Worm (Caenorhabditis elegans) whole organism, mixed stage, embryonic: ENCODE results near the gene col-131.

Source experiments
- bed-3 ChIP-seq: fragments of 200-800 bp; sonication (Bioruptor generic); optimal IDR thresholded peaks from 3 replicates; lab custom pipeline; 2018; ENCODE audit warnings: mild to moderate bottlenecking, missing genetic modification characterization, moderate library complexity, missing compliant biosample characterization
- blmp-1 ChIP-seq: fragments of 150-350 bp; optimal IDR thresholded peaks from 2 replicates; lab custom pipeline; 2014; ENCODE audit warnings: missing biosample characterization, missing genetic modification characterization
- ceh-39 ChIP-seq: fragments of 150-350 bp; optimal IDR thresholded peaks from 2 replicates; lab custom pipeline; 2014; ENCODE audit warnings: missing biosample characterization, missing genetic modification characterization
- ceh-43 ChIP-seq: fragments of 200-800 bp; sonication (Bioruptor generic); optimal IDR thresholded peaks from 2 replicates; lab custom pipeline; 2018; ENCODE audit warnings: mild to moderate bottlenecking, missing genetic modification characterization, moderate library complexity, missing compliant biosample characterization
- ces-1 ChIP-seq: fragments of 150-350 bp; optimal IDR thresholded peaks from 2 replicates; lab custom pipeline; 2014; ENCODE audit warnings: missing biosample characterization, missing genetic modification reagents, missing genetic modification characterization
- cnd-1 ChIP-seq: fragments of 200-800 bp; sonication (Bioruptor generic); optimal IDR thresholded peaks from 2 replicates; lab custom pipeline; 2018; ENCODE audit warnings: mild to moderate bottlenecking, missing genetic modification characterization, missing compliant biosample characterization
- drap-1 ChIP-seq: fragments of 200-800 bp; sonication (Bioruptor generic); optimal IDR thresholded peaks from 3 replicates; lab custom pipeline; 2018; ENCODE audit warnings: mild to moderate bottlenecking, missing genetic modification characterization, missing compliant biosample characterization
- elt-1 ChIP-seq: sonication (generic microtip); optimal IDR thresholded peaks from 2 replicates; lab custom pipeline; 2017; ENCODE audit warnings: missing genetic modification characterization, mild to moderate bottlenecking, missing compliant biosample characterization, antibody characterized with exemption, moderate library complexity, borderline replicate concordance; ENCODE audit not compliant: insufficient read depth
- elt-3 ChIP-seq: fragments of 150-350 bp; optimal IDR thresholded peaks from 2 replicates; lab custom pipeline; 2014; ENCODE audit warnings: missing biosample characterization, missing genetic modification characterization
- flh-1 ChIP-seq: fragments of 200-800 bp; sonication (Bioruptor generic); optimal IDR thresholded peaks from 2 replicates; lab custom pipeline; 2018; ENCODE audit warnings: mild to moderate bottlenecking, missing genetic modification characterization, moderate library complexity, missing compliant biosample characterization
- ham-2 ChIP-seq: fragments of 200-800 bp; sonication (Bioruptor generic); optimal IDR thresholded peaks from 2 replicates; lab custom pipeline; 2018; ENCODE audit warnings: mild to moderate bottlenecking, missing genetic modification characterization, missing compliant biosample characterization
- hlh-1 ChIP-seq: fragments of 150-350 bp; optimal IDR thresholded peaks from 2 replicates; lab custom pipeline; 2014; ENCODE audit warnings: missing biosample characterization, missing genetic modification reagents, missing genetic modification characterization
- lin-13 ChIP-seq: fragments of 150-350 bp; optimal IDR thresholded peaks from 2 replicates; lab custom pipeline; 2014; ENCODE audit warnings: missing biosample characterization, missing genetic modification characterization
- lin-32 ChIP-seq: fragments of 200-800 bp; sonication (Bioruptor generic); optimal IDR thresholded peaks from 2 replicates; lab custom pipeline; 2018; ENCODE audit warnings: mild to moderate bottlenecking, missing genetic modification characterization, missing compliant biosample characterization
- lsy-2 ChIP-seq: fragments of 150-350 bp; optimal IDR thresholded peaks from 2 replicates; lab custom pipeline; 2014; ENCODE audit warnings: missing biosample characterization, missing genetic modification characterization
- mab-5 ChIP-seq: fragments of 150-350 bp; optimal IDR thresholded peaks from 2 replicates; lab custom pipeline; 2014; ENCODE audit warnings: missing biosample characterization, missing genetic modification characterization
- mep-1 ChIP-seq: fragments of 150-350 bp; optimal IDR thresholded peaks from 2 replicates; lab custom pipeline; 2017; ENCODE audit warnings: missing biosample characterization, missing genetic modification reagents, missing genetic modification characterization, inconsistent platforms
- mls-2 ChIP-seq: sonication (generic microtip); optimal IDR thresholded peaks from 2 replicates; lab custom pipeline; 2016; ENCODE audit warnings: mild to moderate bottlenecking, missing genetic modification characterization, moderate library complexity, missing compliant biosample characterization
- nhr-12 ChIP-seq: fragments of 150-350 bp; optimal IDR thresholded peaks from 2 replicates; lab custom pipeline; 2014; ENCODE audit warnings: missing biosample characterization, missing genetic modification characterization
- nhr-2 ChIP-seq: fragments of 150-350 bp; optimal IDR thresholded peaks from 2 replicates; lab custom pipeline; 2014; ENCODE audit warnings: missing biosample characterization, missing genetic modification characterization
- nhr-237 ChIP-seq: fragments of 150-350 bp; optimal IDR thresholded peaks from 2 replicates; lab custom pipeline; 2014; ENCODE audit warnings: missing biosample characterization, missing genetic modification characterization
- nhr-76 ChIP-seq: sonication (generic microtip); optimal IDR thresholded peaks from 2 replicates; lab custom pipeline; 2017; ENCODE audit warnings: missing biosample characterization, missing genetic modification characterization
- pha-4 ChIP-seq: fragments of 150-350 bp; optimal IDR thresholded peaks from 2 replicates; lab custom pipeline; 2018; ENCODE audit warnings: missing biosample characterization, missing genetic modification reagents, missing genetic modification characterization
- sem-2 ChIP-seq: fragments of 200-800 bp; sonication (Bioruptor generic); optimal IDR thresholded peaks from 2 replicates; lab custom pipeline; 2018; ENCODE audit warnings: mild to moderate bottlenecking, missing genetic modification characterization, missing compliant biosample characterization
- snpc-4 ChIP-seq: fragments of 150-350 bp; optimal IDR thresholded peaks from 2 replicates; lab custom pipeline; 2014; ENCODE audit warnings: missing biosample characterization, missing genetic modification characterization
- sptf-1 ChIP-seq: sonication (generic microtip); optimal IDR thresholded peaks from 2 replicates; lab custom pipeline; 2017; ENCODE audit warnings: mild to moderate bottlenecking, missing genetic modification characterization, moderate library complexity, missing compliant biosample characterization
- tbx-8 ChIP-seq: fragments of 200-800 bp; sonication (Bioruptor generic); optimal IDR thresholded peaks from 2 replicates; lab custom pipeline; 2018; ENCODE audit warnings: mild to moderate bottlenecking, missing genetic modification characterization, moderate library complexity, missing compliant biosample characterization
- unc-120 ChIP-seq: sonication (generic microtip); optimal IDR thresholded peaks from 2 replicates; lab custom pipeline; 2017; ENCODE audit warnings: missing genetic modification characterization, missing compliant biosample characterization; ENCODE audit not compliant: poor library complexity, severe bottlenecking
- unc-62 ChIP-seq: fragments of 150-350 bp; optimal IDR thresholded peaks from 2 replicates; lab custom pipeline; 2014; ENCODE audit warnings: missing biosample characterization, missing genetic modification reagents, missing genetic modification characterization
- zip-8 ChIP-seq: fragments of 150-350 bp; optimal IDR thresholded peaks from 2 replicates; lab custom pipeline; 2014; ENCODE audit warnings: missing biosample characterization, missing genetic modification characterization

Gene col-131

DNA sequence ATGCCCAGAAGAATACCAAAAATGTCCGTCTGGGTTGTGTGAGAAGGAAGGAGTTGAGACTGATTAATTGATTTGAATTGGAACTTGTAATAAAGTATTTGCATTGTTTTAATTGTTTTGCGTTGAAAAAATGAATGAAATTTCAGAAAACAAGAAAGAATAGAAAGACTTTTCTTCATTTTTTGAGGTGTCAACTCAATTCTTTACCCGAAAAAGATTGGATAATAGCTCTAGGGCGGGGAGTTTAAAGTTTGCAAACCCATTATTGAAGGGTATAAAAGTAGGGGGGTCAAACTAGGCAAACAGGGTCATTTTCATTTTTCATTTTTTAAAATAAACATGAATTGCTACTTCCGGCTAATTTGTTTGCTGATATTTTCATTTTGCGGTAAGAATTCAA, 18.9 kb downstream of the col-131 start, which contains the start of gene scl-10:
TSS of gene scl-10 (plus strand) at position 301 of the 400 bp plus-strand sequence.
- no peak for TF ChIP-seq ham-2 (GFP tag; lab: Kevin White, UChicago)
- no peak for TF ChIP-seq ceh-43 (GFP tag; lab: Kevin White, UChicago)
- TF ChIP-seq sem-2 (GFP tag; lab: Kevin White, UChicago) = no peak
- TF ChIP-seq zip-8 = no peak
- no peak for TF ChIP-seq ceh-39 (tag; lab: Kevin White, UChicago)
- TF ChIP-seq mab-5 (tag; lab: Kevin White, UChicago) = no peak
- TF ChIP-seq cnd-1 = no peak
- no peak for TF ChIP-seq nhr-12 (tag; lab: Kevin White, UChicago)
- TF ChIP-seq lsy-2 = no peak
- no peak for TF ChIP-seq pha-4 (tag; lab: Kevin White, UChicago)

- TF ChIP-seq sem-2 (GFP tag; lab: Kevin White, UChicago) (no peak), nhr-76 (tag; lab: Kevin White, UChicago) (no peak), ceh-43 (GFP tag; lab: Kevin White, UChicago) (no peak), ham-2 (GFP tag; lab: Kevin White, UChicago) (no peak), nhr-2 (tag; lab: Kevin White, UChicago) (no peak), bed-3 (GFP tag; lab: Kevin White, UChicago) (no peak)
These were observed 20.3 kb downstream of the col-131 start, which contains the start of gene scl-9 for ce11 chrIV:13046848-13047247. Gene scl-9, plus strand, starts transcription at chrIV:13047148.

ce11 chrIV:13044980-13045379, 22.1 kb downstream of the col-131 start:
- no peak for TF ChIP-seq mep-1 (tag; lab: Kevin White, UChicago)
- TF ChIP-seq snpc-4 = no peak
- TF ChIP-seq flh-1 (GFP tag; lab: Kevin White, UChicago) = no peak
- no peak for TF ChIP-seq nhr-2 (tag; lab: Kevin White, UChicago)
- TF ChIP-seq lin-32 = no peak
- TF ChIP-seq mls-2 = no peak
- TF ChIP-seq lin-13 (tag; lab: Kevin White, UChicago) = no peak
- TF ChIP-seq zip-8 = no peak

DNA sequence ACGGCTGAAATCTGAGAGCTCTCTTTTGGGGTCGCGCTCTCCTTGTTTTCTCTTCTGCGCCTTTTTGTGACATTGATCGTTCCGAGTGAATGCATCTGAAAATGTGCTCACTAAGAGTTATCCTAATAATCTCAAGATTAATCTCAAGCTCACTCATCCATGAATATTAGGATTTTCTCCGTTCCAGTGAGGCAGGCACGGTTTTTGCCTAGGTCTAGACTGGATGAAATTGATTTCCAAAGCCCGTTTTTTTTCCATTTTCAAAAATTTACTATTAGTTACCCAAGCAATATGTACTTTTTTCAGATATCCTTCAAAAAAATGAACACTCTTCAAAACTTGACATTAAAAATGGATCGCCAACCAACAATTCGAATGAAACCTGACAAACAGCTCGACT, 25.0 kb downstream of the col-131 start, which contains the start of gene amt-2:
TSS of gene amt-2 (plus strand) at position 301 of the 400 bp plus-strand sequence.
- TF ChIP-seq bed-3 (GFP tag; lab: Kevin White, UChicago) (no peak), tbx-8 (no peak), mls-2 (no peak), flh-1 (GFP tag; lab: Kevin White, UChicago) (no peak), nhr-237 (tag; lab: Kevin White, UChicago) (no peak), mep-1 (tag; lab: Kevin White, UChicago) (no peak), blmp-1 (tag; lab: Kevin White, UChicago) (no peak), cnd-1 (no peak), ces-1 (no peak), lin-32 (no peak), nhr-2 (tag; lab: Kevin White, UChicago) (no peak), unc-62 (GFP tag; lab: Kevin White, UChicago) (no peak)

DNA sequence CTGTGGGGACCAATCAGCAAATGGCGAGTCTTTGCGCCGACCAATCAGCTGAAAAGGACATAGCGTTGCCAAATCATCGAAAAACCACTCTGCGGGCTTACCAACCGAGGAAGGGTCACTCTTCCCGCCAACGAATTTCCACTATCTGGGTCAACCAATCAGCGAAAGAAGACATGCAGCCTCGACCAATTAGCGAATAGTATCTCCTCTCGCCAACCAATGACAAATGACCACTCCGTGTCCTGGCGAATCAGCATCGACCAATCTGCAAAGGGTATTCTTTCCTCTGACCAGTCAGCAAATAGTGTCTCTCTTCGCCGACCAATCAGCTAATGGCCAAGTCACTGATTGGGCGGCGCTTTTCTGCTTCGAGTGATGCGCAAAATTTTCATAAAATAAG, 25.6 kb downstream of the col-131 start:
- TF ChIP-seq flh-1 (GFP tag; lab: Kevin White, UChicago) = no peak
- no peak for TF ChIP-seq ham-2 (GFP tag; lab: Kevin White, UChicago)
- TF ChIP-seq elt-3 (tag; lab: Kevin White, UChicago) = no peak
- no peak for TF ChIP-seq hlh-1 (tag; lab: Kevin White, UChicago)
- TF ChIP-seq cnd-1 = no peak
- no peak for TF ChIP-seq unc-120 (tag; lab: Kevin White, UChicago)
- TF ChIP-seq bed-3 (GFP tag; lab: Kevin White, UChicago) = no peak
- TF ChIP-seq nhr-12 (tag; lab: Kevin White, UChicago) = no peak
- TF ChIP-seq elt-1 (tag; lab: Kevin White, UChicago) = no peak
- TF ChIP-seq snpc-4 = no peak
- no peak for TF ChIP-seq ceh-39 (tag; lab: Kevin White, UChicago)
- no peak for TF ChIP-seq nhr-237 (tag; lab: Kevin White, UChicago)
- no peak for TF ChIP-seq drap-1
- TF ChIP-seq blmp-1 (tag; lab: Kevin White, UChicago) = no peak
- TF ChIP-seq, all 35 proteins: peak for 0

DNA sequence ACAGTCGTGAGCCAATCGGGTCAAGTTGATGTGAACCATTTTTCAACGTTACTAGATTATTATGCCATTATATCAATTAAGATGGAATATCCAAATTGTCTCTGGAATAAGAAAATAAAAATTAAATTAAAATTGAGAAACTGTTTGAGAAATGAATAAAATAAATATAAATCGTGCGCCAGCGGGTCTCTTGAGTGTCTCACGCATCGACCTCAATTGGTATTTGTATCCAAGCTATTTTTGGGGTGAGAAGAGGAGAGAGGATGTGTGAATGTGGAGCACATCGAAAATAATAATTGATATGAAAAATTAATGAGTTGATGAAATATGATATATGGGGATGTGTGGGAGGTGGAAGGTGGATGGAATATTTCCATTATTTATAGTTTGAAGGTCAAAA, 28.2 kb downstream of the col-131 start, which contains the start of gene F49E11.2:
TSS of gene F49E11.2 (minus strand) at position 101 of the 400 bp plus-strand sequence.
- TF ChIP-seq sptf-1 (tag; lab: Kevin White, UChicago) (no peak), elt-3 (tag; lab: Kevin White, UChicago) (no peak), mls-2 (no peak)
